Worm (Caenorhabditis elegans): ENCODE measurements around the gene sru-42.

ce11 chrV:15689952-15690351 is 39.7 kb downstream of the sru-42 start, which contains the start of gene nhr-268:
- TF ChIP-seq elt-2 (tag; optimal IDR thresholded peaks at IDR 0.05) (no peak), fkh-10 (GFP tag; optimal IDR thresholded peaks at IDR 0.05) (no peak), dmd-4 (tag; optimal IDR thresholded peaks at IDR 0.05; ENCODE audit: borderline replicate concordance) (no peak), pax-1 (tag; optimal IDR thresholded peaks at IDR 0.05) (no peak), ceh-34 (tag; optimal IDR thresholded peaks at IDR 0.05) (no peak), nfya-1 (tag; optimal IDR thresholded peaks at IDR 0.05) (no peak), fkh-6 (tag; optimal IDR thresholded peaks at IDR 0.05) (no peak), ama-1 (optimal IDR thresholded peaks at IDR 0.05) (no peak), ahr-1 (tag; optimal IDR thresholded peaks at IDR 0.05) (no peak), zip-5 (tag; optimal IDR thresholded peaks at IDR 0.05) (no peak), rnt-1 (tag; optimal IDR thresholded peaks at IDR 0.05) (no peak), hlh-30 (tag; optimal IDR thresholded peaks at IDR 0.05; ENCODE audit: insufficient read depth) (no peak)

Data from whole organism, late embryonic.